Worm (Caenorhabditis elegans) whole organism, L4/young adult: Measurements from ENCODE around the gene srlf-1.

Experiments
- dao-5 ChIP-seq: sonication (generic microtip); optimal IDR thresholded peaks from 2 replicates; lab custom pipeline; 2016; ENCODE audit warnings: missing genotype, missing genetic modification characterization, moderate library complexity, missing compliant biosample characterization
- him-1 ChIP-seq: sonication (generic microtip); optimal IDR thresholded peaks from 2 replicates; lab custom pipeline; 2016; ENCODE audit warnings: missing genotype, missing genetic modification reagents, missing genetic modification characterization, missing compliant biosample characterization

- no peak for TF ChIP-seq him-1
- no peak for TF ChIP-seq dao-5 (tag; lab: Kevin White, UChicago)
Observed at ce11 chrII:7809358-7809914, 19.0 kb downstream of the srlf-1 start.
